Fruit fly (Drosophila melanogaster) whole organism, adult: ENCODE results near the gene Syt1.

Experiments used
- CG11617 ChIP-seq: fragments of 200-800 bp; sonication (Bioruptor generic); optimal IDR thresholded peaks from 2 replicates; lab custom pipeline; 2017; ENCODE audit warnings: mild to moderate bottlenecking, missing biosample characterization, missing genetic modification reagents, missing genetic modification characterization
- CG12768 ChIP-seq: fragments of 200-800 bp; sonication (Bioruptor generic); optimal IDR thresholded peaks from 2 replicates; lab custom pipeline; 2017; ENCODE audit warnings: missing biosample characterization, missing genetic modification characterization, mild to moderate bottlenecking, moderate library complexity, missing genetic modification reagents
- CG14711 ChIP-seq: fragments of 200-800 bp; sonication (Bioruptor generic); optimal IDR thresholded peaks from 2 replicates; lab custom pipeline; 2018; ENCODE audit warnings: missing biosample characterization, mild to moderate bottlenecking, missing genetic modification characterization, moderate library complexity
- CG1620 ChIP-seq: fragments of 200-800 bp; sonication (Bioruptor generic); optimal IDR thresholded peaks from 2 replicates; lab custom pipeline; 2016; ENCODE audit warnings: missing biosample characterization, missing genetic modification characterization
- CG33017 ChIP-seq: fragments of 200-800 bp; sonication (Bioruptor generic); optimal IDR thresholded peaks from 2 replicates; lab custom pipeline; 2018; ENCODE audit warnings: missing biosample characterization, mild to moderate bottlenecking, missing genetic modification characterization, moderate library complexity
- CG5204 ChIP-seq: fragments of 200-800 bp; sonication (Bioruptor generic); optimal IDR thresholded peaks from 2 replicates; lab custom pipeline; 2016; ENCODE audit warnings: missing biosample characterization, missing genetic modification characterization
- CG7045 ChIP-seq: fragments of 200-800 bp; sonication (Bioruptor generic); optimal IDR thresholded peaks from 2 replicates; lab custom pipeline; 2017; ENCODE audit warnings: missing biosample characterization, mild to moderate bottlenecking, missing genetic modification characterization
- CG7101 ChIP-seq: fragments of 200-800 bp; sonication (Bioruptor generic); optimal IDR thresholded peaks from 2 replicates; lab custom pipeline; 2018; ENCODE audit warnings: missing biosample characterization, mild to moderate bottlenecking, missing genetic modification characterization, moderate library complexity
- Clk ChIP-seq: fragments of 200-800 bp; sonication (Bioruptor generic); optimal IDR thresholded peaks from 2 replicates; lab custom pipeline; 2017; ENCODE audit warnings: missing biosample characterization, missing genetic modification characterization
- Crg-1 ChIP-seq: fragments of 200-800 bp; sonication (Bioruptor generic); optimal IDR thresholded peaks from 2 replicates; lab custom pipeline; 2016; ENCODE audit warnings: missing biosample characterization, missing genetic modification characterization
- Hr96 ChIP-seq: fragments of 200-800 bp; sonication (Bioruptor generic); optimal IDR thresholded peaks from 2 replicates; lab custom pipeline; 2016; ENCODE audit warnings: missing biosample characterization, missing genetic modification characterization
- Mnt ChIP-seq: fragments of 200-800 bp; sonication (Bioruptor generic); optimal IDR thresholded peaks from 2 replicates; lab custom pipeline; 2016; ENCODE audit warnings: missing biosample characterization, mild to moderate bottlenecking, missing genetic modification characterization
- bab1 ChIP-seq: fragments of 200-800 bp; sonication (Bioruptor generic); optimal IDR thresholded peaks from 3 replicates; lab custom pipeline; 2019; ENCODE audit warnings: missing biosample characterization, mild to moderate bottlenecking, missing genetic modification characterization, moderate library complexity
- cic ChIP-seq: fragments of 200-800 bp; sonication (Bioruptor generic); optimal IDR thresholded peaks from 2 replicates; lab custom pipeline; 2017; ENCODE audit warnings: missing biosample characterization, mild to moderate bottlenecking, missing genetic modification characterization, moderate library complexity
- cnc ChIP-seq, 2 experiments: fragments of >200 bp; optimal IDR thresholded peaks; 2 replicates each; lab custom pipeline; 2017
- kay ChIP-seq: fragments of 200-800 bp; sonication (Bioruptor generic); peaks from one replicate; lab custom pipeline; 2016; ENCODE audit warnings: missing biosample characterization, missing genetic modification characterization, borderline replicate concordance
- ovo ChIP-seq: fragments of 200-800 bp; sonication (Bioruptor generic); optimal IDR thresholded peaks from 2 replicates; lab custom pipeline; 2016; ENCODE audit warnings: missing biosample characterization, missing genetic modification characterization
- pad ChIP-seq: fragments of 200-800 bp; sonication (Bioruptor generic); optimal IDR thresholded peaks from 3 replicates; lab custom pipeline; 2017; ENCODE audit warnings: missing biosample characterization, missing genetic modification characterization, mild to moderate bottlenecking, moderate library complexity, missing genetic modification reagents
- tj ChIP-seq: fragments of 200-800 bp; sonication (Bioruptor generic); optimal IDR thresholded peaks from 3 replicates; lab custom pipeline; 2017; ENCODE audit warnings: missing biosample characterization, mild to moderate bottlenecking, missing genetic modification characterization, moderate library complexity
- toe ChIP-seq: fragments of 200-800 bp; sonication (Bioruptor generic); optimal IDR thresholded peaks from 2 replicates; lab custom pipeline; 2016; ENCODE audit warnings: missing biosample characterization, missing genetic modification characterization

Gene Syt1

dm6 chr2L:2799909-2800478 lies at the start of gene Syt1:
Gene Syt1, minus strand, starts transcription at chr2L:2799979.
- TF ChIP-seq CG1620 (GFP tag; lab: Kevin White, UChicago), result no peak
- TF ChIP-seq CG7101, result no peak
- no peak for TF ChIP-seq kay (GFP tag; lab: Kevin White, UChicago)
- no peak for TF ChIP-seq cic (GFP tag; lab: Kevin White, UChicago)
- peak; percentile 91 for TF ChIP-seq pad (GFP tag; lab: Kevin White, UChicago)

- TF ChIP-seq Crg-1 (GFP tag; lab: Kevin White, UChicago) (no peak), kay (GFP tag; lab: Kevin White, UChicago) (no peak), tj (no peak), Clk (GFP tag; lab: Kevin White, UChicago) (no peak), bab1 (GFP tag; lab: Kevin White, UChicago) (no peak), CG12768 (GFP tag; lab: Kevin White, UChicago) (no peak), CG1620 (GFP tag; lab: Kevin White, UChicago) (no peak), CG7101 (no peak), CG11617 (no peak), CG33017 (no peak), cic (GFP tag; lab: Kevin White, UChicago) (no peak), Hr96 (no peak), Mnt (no peak), ovo (GFP tag; lab: Kevin White, UChicago) (no peak), CG14711 (tag; lab: Kevin White, UChicago) (no peak), cnc (optimal IDR thresholded peaks at IDR 0.05; lab: Kevin White, UChicago) (no peak)
These were observed 47.4 kb upstream of the Syt1 start, which contains the start of the genes CG3117 and CG2983 for dm6 chr2L:2847112-2847682. Gene CG3117, minus strand, starts transcription at chr2L:2847212. Gene CG2983, plus strand, starts transcription at chr2L:2847632.

- no peak for TF ChIP-seq cic (GFP tag; lab: Kevin White, UChicago)
- TF ChIP-seq pad (GFP tag; lab: Kevin White, UChicago), result no peak
- TF ChIP-seq kay (GFP tag; lab: Kevin White, UChicago), result peak; percentile 55
These were observed 45.9 kb upstream of the Syt1 start, which contains the start of gene CG18557 for dm6 chr2L:2845634-2846033. Gene CG18557, minus strand, starts transcription at chr2L:2845734.

dm6 chr2L:2844413-2844812 lies 44.6 kb upstream of the Syt1 start, which contains the start of gene CG18558:
Gene CG18558, minus strand, starts transcription at chr2L:2844513.
- TF ChIP-seq Mnt (no peak), ovo (GFP tag; lab: Kevin White, UChicago) (no peak), CG1620 (GFP tag; lab: Kevin White, UChicago) (no peak), CG7101 (no peak), CG33017 (no peak), bab1 (GFP tag; lab: Kevin White, UChicago) (no peak), CG11617 (no peak), CG12768 (GFP tag; lab: Kevin White, UChicago) (no peak), CG14711 (tag; lab: Kevin White, UChicago) (no peak), kay (GFP tag; lab: Kevin White, UChicago) (no peak), tj (no peak), Hr96 (no peak), CG5204 (GFP tag; lab: Kevin White, UChicago) (no peak), cnc (optimal IDR thresholded peaks at IDR 0.05; lab: Kevin White, UChicago) (no peak), CG7045 (no peak)

dm6 chr2L:2840311-2840710 lies 40.5 kb upstream of the Syt1 start:
- no peak for TF ChIP-seq CG5204 (GFP tag; lab: Kevin White, UChicago)
- no peak for TF ChIP-seq Clk (GFP tag; lab: Kevin White, UChicago)
- no peak for TF ChIP-seq CG7101
- TF ChIP-seq ovo (GFP tag; lab: Kevin White, UChicago), result no peak

- no peak for TF ChIP-seq toe
- TF ChIP-seq cic (GFP tag; lab: Kevin White, UChicago), result no peak
These were observed 40.1 kb upstream of the Syt1 start, which contains the start of gene CG2975 for dm6 chr2L:2839850-2840249. Gene CG2975, plus strand, starts transcription at chr2L:2840124.

- TF ChIP-seq CG7045 (no peak), pad (GFP tag; lab: Kevin White, UChicago) (no peak), kay (GFP tag; lab: Kevin White, UChicago) (no peak), Hr96 (no peak), CG7101 (no peak), CG1620 (GFP tag; lab: Kevin White, UChicago) (no peak), CG11617 (no peak), cnc (optimal IDR thresholded peaks at IDR 0.05; lab: Kevin White, UChicago) (no peak), Mnt (no peak), CG5204 (GFP tag; lab: Kevin White, UChicago) (no peak), Clk (GFP tag; lab: Kevin White, UChicago) (no peak), CG14711 (tag; lab: Kevin White, UChicago) (no peak)
These were observed 38.1 kb upstream of the Syt1 start, which contains the start of the genes CG3119 and Cpr23B for dm6 chr2L:2837742-2838461. Gene CG3119, minus strand, starts transcription at chr2L:2837833. Gene Cpr23B, plus strand, starts transcription at chr2L:2838411.
